Fruit fly (Drosophila melanogaster) whole organism, adult: Measurements from ENCODE around the gene SNF4Agamma.
A peak's percentile ranks its signal among the peaks of the same experiment; 100 is the strongest.

Experiments
- CG11617 ChIP-seq: fragments of 200-800 bp; sonication (Bioruptor generic); optimal IDR thresholded peaks from 2 replicates; lab custom pipeline; 2017; ENCODE audit warnings: mild to moderate bottlenecking, missing biosample characterization, missing genetic modification reagents, missing genetic modification characterization
- CG12768 ChIP-seq: fragments of 200-800 bp; sonication (Bioruptor generic); optimal IDR thresholded peaks from 2 replicates; lab custom pipeline; 2017; ENCODE audit warnings: missing biosample characterization, missing genetic modification characterization, mild to moderate bottlenecking, moderate library complexity, missing genetic modification reagents
- CG14711 ChIP-seq: fragments of 200-800 bp; sonication (Bioruptor generic); optimal IDR thresholded peaks from 2 replicates; lab custom pipeline; 2018; ENCODE audit warnings: missing biosample characterization, mild to moderate bottlenecking, missing genetic modification characterization, moderate library complexity
- CG1620 ChIP-seq: fragments of 200-800 bp; sonication (Bioruptor generic); optimal IDR thresholded peaks from 2 replicates; lab custom pipeline; 2016; ENCODE audit warnings: missing biosample characterization, missing genetic modification characterization
- CG33017 ChIP-seq: fragments of 200-800 bp; sonication (Bioruptor generic); optimal IDR thresholded peaks from 2 replicates; lab custom pipeline; 2018; ENCODE audit warnings: missing biosample characterization, mild to moderate bottlenecking, missing genetic modification characterization, moderate library complexity
- CG5204 ChIP-seq: fragments of 200-800 bp; sonication (Bioruptor generic); optimal IDR thresholded peaks from 2 replicates; lab custom pipeline; 2016; ENCODE audit warnings: missing biosample characterization, missing genetic modification characterization
- CG7045 ChIP-seq: fragments of 200-800 bp; sonication (Bioruptor generic); optimal IDR thresholded peaks from 2 replicates; lab custom pipeline; 2017; ENCODE audit warnings: missing biosample characterization, mild to moderate bottlenecking, missing genetic modification characterization
- CG7101 ChIP-seq: fragments of 200-800 bp; sonication (Bioruptor generic); optimal IDR thresholded peaks from 2 replicates; lab custom pipeline; 2018; ENCODE audit warnings: missing biosample characterization, mild to moderate bottlenecking, missing genetic modification characterization, moderate library complexity
- Clk ChIP-seq: fragments of 200-800 bp; sonication (Bioruptor generic); optimal IDR thresholded peaks from 2 replicates; lab custom pipeline; 2017; ENCODE audit warnings: missing biosample characterization, missing genetic modification characterization
- Crg-1 ChIP-seq: fragments of 200-800 bp; sonication (Bioruptor generic); optimal IDR thresholded peaks from 2 replicates; lab custom pipeline; 2016; ENCODE audit warnings: missing biosample characterization, missing genetic modification characterization
- Hr96 ChIP-seq: fragments of 200-800 bp; sonication (Bioruptor generic); optimal IDR thresholded peaks from 2 replicates; lab custom pipeline; 2016; ENCODE audit warnings: missing biosample characterization, missing genetic modification characterization
- Mnt ChIP-seq: fragments of 200-800 bp; sonication (Bioruptor generic); optimal IDR thresholded peaks from 2 replicates; lab custom pipeline; 2016; ENCODE audit warnings: missing biosample characterization, mild to moderate bottlenecking, missing genetic modification characterization
- bab1 ChIP-seq: fragments of 200-800 bp; sonication (Bioruptor generic); optimal IDR thresholded peaks from 3 replicates; lab custom pipeline; 2019; ENCODE audit warnings: missing biosample characterization, mild to moderate bottlenecking, missing genetic modification characterization, moderate library complexity
- cic ChIP-seq: fragments of 200-800 bp; sonication (Bioruptor generic); optimal IDR thresholded peaks from 2 replicates; lab custom pipeline; 2017; ENCODE audit warnings: missing biosample characterization, mild to moderate bottlenecking, missing genetic modification characterization, moderate library complexity
- cnc ChIP-seq, 2 experiments: fragments of >200 bp; optimal IDR thresholded peaks; 2 replicates each; lab custom pipeline; 2017
- kay ChIP-seq: fragments of 200-800 bp; sonication (Bioruptor generic); peaks from one replicate; lab custom pipeline; 2016; ENCODE audit warnings: missing biosample characterization, missing genetic modification characterization, borderline replicate concordance
- ovo ChIP-seq: fragments of 200-800 bp; sonication (Bioruptor generic); optimal IDR thresholded peaks from 2 replicates; lab custom pipeline; 2016; ENCODE audit warnings: missing biosample characterization, missing genetic modification characterization
- pad ChIP-seq: fragments of 200-800 bp; sonication (Bioruptor generic); optimal IDR thresholded peaks from 3 replicates; lab custom pipeline; 2017; ENCODE audit warnings: missing biosample characterization, missing genetic modification characterization, mild to moderate bottlenecking, moderate library complexity, missing genetic modification reagents
- tj ChIP-seq: fragments of 200-800 bp; sonication (Bioruptor generic); optimal IDR thresholded peaks from 3 replicates; lab custom pipeline; 2017; ENCODE audit warnings: missing biosample characterization, mild to moderate bottlenecking, missing genetic modification characterization, moderate library complexity
- toe ChIP-seq: fragments of 200-800 bp; sonication (Bioruptor generic); optimal IDR thresholded peaks from 2 replicates; lab custom pipeline; 2016; ENCODE audit warnings: missing biosample characterization, missing genetic modification characterization

SNF4Agamma gene

DNA sequence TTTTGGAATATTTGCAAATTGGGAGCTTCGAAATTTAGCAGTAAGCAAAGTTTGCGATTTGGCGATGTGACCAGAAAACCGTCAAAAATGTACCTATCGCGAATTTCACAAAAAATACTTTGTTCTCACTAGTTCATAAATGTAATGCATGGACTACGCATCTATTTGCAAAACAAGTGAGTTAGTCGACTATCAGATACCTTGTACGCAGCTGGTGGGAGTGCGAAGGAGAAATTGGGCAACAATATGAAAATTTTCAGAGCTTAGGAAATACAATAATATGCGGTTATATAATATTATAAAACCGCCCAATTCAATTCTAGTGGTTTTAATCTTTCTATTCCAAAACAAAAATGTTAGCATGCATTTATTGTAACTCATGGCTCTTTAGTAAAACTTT lies 21.8 kb upstream of the SNF4Agamma start, which contains the start of gene Bdbt:
TSS of gene Bdbt (minus strand) at position 73 of the 400 bp plus-strand sequence.
- TF ChIP-seq tj (peak; percentile 31), Hr96 (GFP tag; lab: Kevin White, UChicago) (no peak), kay (GFP tag; lab: Kevin White, UChicago) (no peak), CG33017 (no peak), CG11617 (GFP tag; lab: Kevin White, UChicago) (peak; percentile 9), bab1 (GFP tag; lab: Kevin White, UChicago) (no peak), Mnt (GFP tag; lab: Kevin White, UChicago) (peak; percentile 67), cnc (optimal IDR thresholded peaks at IDR 0.05; lab: Kevin White, UChicago) (no peak), CG12768 (GFP tag; lab: Kevin White, UChicago) (peak; percentile 7), CG7101 (peak; percentile 32)

dm6 chr3R:21124225-21124624 lies 16.3 kb upstream of the SNF4Agamma start:
- TF ChIP-seq CG7045 (GFP tag; lab: Kevin White, UChicago), result no peak
- TF ChIP-seq Crg-1 (GFP tag; lab: Kevin White, UChicago), result no peak
- TF ChIP-seq Hr96 (GFP tag; lab: Kevin White, UChicago), result no peak
- TF ChIP-seq kay (GFP tag; lab: Kevin White, UChicago), result no peak
- TF ChIP-seq ovo, result no peak
- TF ChIP-seq pad (GFP tag; lab: Kevin White, UChicago), result no peak

DNA sequence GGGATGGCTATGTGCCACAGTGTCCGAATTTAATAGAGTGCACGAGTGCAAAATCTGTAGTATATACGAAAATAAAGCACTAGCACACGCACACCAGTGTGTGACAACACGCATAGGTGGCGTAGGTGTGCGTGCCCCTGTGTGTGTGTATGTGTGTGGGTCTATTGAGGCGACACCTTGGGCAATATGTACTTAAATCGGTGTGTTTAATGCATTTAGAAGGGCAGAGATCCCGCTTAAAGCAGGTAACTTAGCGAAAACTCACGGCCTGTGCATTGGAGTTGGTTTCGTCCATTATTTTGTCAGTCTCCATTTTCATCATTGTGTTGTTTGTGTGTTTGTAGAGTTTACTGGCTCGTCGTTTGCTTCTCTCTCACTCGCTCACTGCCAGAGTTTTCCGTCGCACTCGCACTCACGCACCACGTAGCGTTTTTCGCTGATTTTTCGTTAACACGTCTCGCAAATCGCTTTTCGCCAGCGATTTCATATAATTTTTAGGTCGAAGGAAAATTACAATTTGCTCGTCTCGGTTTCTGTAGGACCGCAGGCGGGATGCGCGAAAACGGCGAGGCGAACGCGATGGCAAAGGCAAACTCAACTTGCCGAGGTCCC lies 13.8 kb upstream of the SNF4Agamma start:
- TF ChIP-seq tj (peak; percentile 27), bab1 (GFP tag; lab: Kevin White, UChicago) (peak; percentile 7), CG7101 (no peak), toe (no peak)

DNA sequence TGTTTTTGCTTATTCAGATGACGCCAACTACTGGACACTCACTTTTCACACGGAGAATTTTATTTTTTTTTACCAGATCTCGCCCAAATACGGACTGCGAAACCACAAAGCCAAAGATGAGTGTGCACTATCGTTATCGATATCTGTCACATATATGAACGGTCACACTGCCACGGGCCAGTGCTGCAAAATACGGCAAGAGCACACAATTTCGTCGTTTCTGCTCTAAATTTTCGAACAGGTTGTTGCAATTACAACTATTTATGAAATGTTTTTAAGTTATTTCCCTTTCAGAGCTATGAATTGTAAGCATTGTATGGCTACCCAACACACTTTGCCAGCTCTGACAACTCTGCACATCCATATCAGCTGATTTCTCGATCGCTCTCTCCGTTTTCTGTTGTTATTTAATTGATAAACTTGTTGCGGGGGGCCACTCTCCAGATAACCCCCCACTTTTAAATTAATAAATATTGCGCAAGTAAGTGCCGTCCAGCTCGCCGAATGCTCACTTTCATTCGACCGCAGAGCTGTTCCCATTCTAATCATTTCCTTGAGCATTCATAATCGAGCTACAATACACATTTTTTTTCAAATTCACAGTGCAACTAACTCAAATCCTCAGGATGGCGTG lies 13.1 kb upstream of the SNF4Agamma start, which contains the start of the genes slmb and CG5793:
TSS of gene slmb (minus strand) at position 134 of the 634 bp plus-strand sequence.
TSS of gene CG5793 (plus strand) at position 222 of the 634 bp plus-strand sequence.
- TF ChIP-seq cnc (optimal IDR thresholded peaks at IDR 0.05; lab: Kevin White, UChicago), result peak in 1 of 2 experiments; percentile 87
- TF ChIP-seq CG5204 (GFP tag; lab: Kevin White, UChicago), result no peak
- peak; percentile 67 for TF ChIP-seq ovo
- TF ChIP-seq CG7101, result peak; percentile 78
- TF ChIP-seq CG14711, result peak; percentile 98
- TF ChIP-seq CG11617 (GFP tag; lab: Kevin White, UChicago), result peak; percentile 71
- peak; percentile 70 for TF ChIP-seq Mnt (GFP tag; lab: Kevin White, UChicago)
- TF ChIP-seq Clk (GFP tag; lab: Kevin White, UChicago), result peak; percentile 27
- TF ChIP-seq kay (GFP tag; lab: Kevin White, UChicago), result no peak
- peak; percentile 29 for TF ChIP-seq tj
- peak; percentile 20 for TF ChIP-seq CG12768 (GFP tag; lab: Kevin White, UChicago)
- peak; percentile 86 for TF ChIP-seq Crg-1 (GFP tag; lab: Kevin White, UChicago)
- peak; percentile 71 for TF ChIP-seq CG1620 (GFP tag; lab: Kevin White, UChicago)
- no peak for TF ChIP-seq Hr96 (GFP tag; lab: Kevin White, UChicago)
- no peak for TF ChIP-seq toe
- TF ChIP-seq pad (GFP tag; lab: Kevin White, UChicago), result peak; percentile 74
- peak; percentile 64 for TF ChIP-seq cic (GFP tag; lab: Kevin White, UChicago)
- peak; percentile 45 for TF ChIP-seq CG33017
- TF ChIP-seq CG7045 (GFP tag; lab: Kevin White, UChicago), result peak; percentile 24
- peak; percentile 62 for TF ChIP-seq bab1 (GFP tag; lab: Kevin White, UChicago)

dm6 chr3R:21129617-21130016 lies 10.9 kb upstream of the SNF4Agamma start, which contains the start of gene Obp93a:
Gene Obp93a, minus strand, starts transcription at chr3R:21129717.
- TF ChIP-seq bab1 (GFP tag; lab: Kevin White, UChicago) (no peak), CG7101 (no peak), CG1620 (GFP tag; lab: Kevin White, UChicago) (no peak), cnc (optimal IDR thresholded peaks at IDR 0.05; lab: Kevin White, UChicago) (no peak)

- TF ChIP-seq CG12768 (GFP tag; lab: Kevin White, UChicago), result no peak
- TF ChIP-seq bab1 (GFP tag; lab: Kevin White, UChicago), result peak; percentile 76
These were observed 10.5 kb upstream of the SNF4Agamma start, which contains the start of gene Ice2 for dm6 chr3R:21130050-21130449. Gene Ice2, plus strand, starts transcription at chr3R:21130216.

dm6 chr3R:21133517-21133916 lies 7.0 kb upstream of the SNF4Agamma start, which contains the start of gene Trm7-34:
Gene Trm7-34, minus strand, starts transcription at chr3R:21133881.
- TF ChIP-seq CG14711 (no peak), tj (no peak), kay (GFP tag; lab: Kevin White, UChicago) (no peak), CG5204 (GFP tag; lab: Kevin White, UChicago) (no peak), CG12768 (GFP tag; lab: Kevin White, UChicago) (no peak), Hr96 (GFP tag; lab: Kevin White, UChicago) (no peak), CG7101 (no peak), Crg-1 (GFP tag; lab: Kevin White, UChicago) (no peak), Clk (GFP tag; lab: Kevin White, UChicago) (no peak), CG33017 (no peak), CG11617 (GFP tag; lab: Kevin White, UChicago) (no peak), CG1620 (GFP tag; lab: Kevin White, UChicago) (no peak), Mnt (GFP tag; lab: Kevin White, UChicago) (no peak), toe (no peak), pad (GFP tag; lab: Kevin White, UChicago) (no peak), cnc (optimal IDR thresholded peaks at IDR 0.05; lab: Kevin White, UChicago) (no peak), CG7045 (GFP tag; lab: Kevin White, UChicago) (no peak), cic (GFP tag; lab: Kevin White, UChicago) (no peak)
